Worm (Caenorhabditis elegans) whole organism, L3 larva: ENCODE data around the gene Y54G11A.17.

Experiments
- R02D3.7 ChIP-seq: fragments of 150-350 bp; optimal IDR thresholded peaks from 2 replicates; lab custom pipeline; 2014; ENCODE audit warnings: missing biosample characterization, missing genetic modification characterization
- ZK546.5 ChIP-seq: sonication (generic microtip); optimal IDR thresholded peaks from 2 replicates; lab custom pipeline; 2017; ENCODE audit warnings: missing biosample characterization, missing genetic modification characterization
- aly-2 ChIP-seq: fragments of 150-350 bp; optimal IDR thresholded peaks from 2 replicates; lab custom pipeline; 2014; ENCODE audit warnings: missing biosample characterization, missing genetic modification characterization
- ceh-16 ChIP-seq: sonication (generic microtip); optimal IDR thresholded peaks from 2 replicates; lab custom pipeline; 2017; ENCODE audit warnings: missing biosample characterization, missing genetic modification characterization
- ceh-28 ChIP-seq: fragments of 150-350 bp; optimal IDR thresholded peaks from 2 replicates; lab custom pipeline; 2014; ENCODE audit warnings: missing biosample characterization, missing genetic modification reagents, missing genetic modification characterization
- ceh-82 ChIP-seq: fragments of 150-350 bp; optimal IDR thresholded peaks from 2 replicates; lab custom pipeline; 2014; ENCODE audit warnings: missing biosample characterization, missing genetic modification characterization
- ceh-9 ChIP-seq: sonication (generic microtip); optimal IDR thresholded peaks from 2 replicates; lab custom pipeline; 2018; ENCODE audit warnings: missing biosample characterization, missing genetic modification characterization
- daf-12 ChIP-seq: fragments of 150-350 bp; optimal IDR thresholded peaks from 2 replicates; lab custom pipeline; 2014; ENCODE audit warnings: missing biosample characterization, missing genetic modification reagents, missing genetic modification characterization
- egl-5 ChIP-seq: fragments of 150-350 bp; optimal IDR thresholded peaks from 2 replicates; lab custom pipeline; 2017; ENCODE audit warnings: missing biosample characterization, missing genetic modification reagents, missing genetic modification characterization, inconsistent platforms
- elt-1 ChIP-seq: fragments of 150-350 bp; optimal IDR thresholded peaks from 2 replicates; lab custom pipeline; 2014; ENCODE audit warnings: missing biosample characterization, missing genetic modification characterization
- elt-2 ChIP-seq: sonication (generic microtip); optimal IDR thresholded peaks from 2 replicates; lab custom pipeline; 2016; ENCODE audit warnings: missing genetic modification reagents, mild to moderate bottlenecking, missing genetic modification characterization, missing compliant biosample characterization
- elt-3 ChIP-seq, 3 experiments: fragments of 150-350 bp in 1 of 3; sonication (generic microtip) in 2 of 3; optimal IDR thresholded peaks; 2 replicates in 2 of 3; 4 replicates in 1 of 3; lab custom pipeline; 2014 to 2017; ENCODE audit warnings: missing biosample characterization in 3 of 3, missing genetic modification characterization in 3 of 3
- eor-1 ChIP-seq, 2 experiments: fragments of 150-350 bp; optimal IDR thresholded peaks; 2 replicates each; lab custom pipeline; 2014 to 2018; ENCODE audit warnings: missing biosample characterization in 2 of 2, missing genetic modification characterization in 2 of 2
- fkh-10 ChIP-seq: sonication (generic microtip); optimal IDR thresholded peaks from 2 replicates; lab custom pipeline; 2017; ENCODE audit warnings: missing biosample characterization, missing genetic modification reagents, missing genetic modification characterization
- fos-1 ChIP-seq: fragments of 150-350 bp; optimal IDR thresholded peaks from 2 replicates; lab custom pipeline; 2014; ENCODE audit warnings: missing biosample characterization, missing genetic modification characterization
- hmg-11 ChIP-seq: sonication (generic microtip); optimal IDR thresholded peaks from 2 replicates; lab custom pipeline; 2016; ENCODE audit warnings: missing genetic modification characterization, missing compliant biosample characterization
- jun-1 ChIP-seq: fragments of 150-350 bp; optimal IDR thresholded peaks from 2 replicates; lab custom pipeline; 2014; ENCODE audit warnings: missing biosample characterization, missing genetic modification reagents, missing genetic modification characterization
- lin-15B ChIP-seq: fragments of 150-350 bp; optimal IDR thresholded peaks from 2 replicates; lab custom pipeline; 2014; ENCODE audit warnings: missing biosample characterization, missing genetic modification characterization
- lin-39 ChIP-seq: fragments of 150-350 bp; optimal IDR thresholded peaks from 2 replicates; lab custom pipeline; 2018; ENCODE audit warnings: missing biosample characterization, missing genetic modification reagents, missing genetic modification characterization
- lsy-12 ChIP-seq: sonication (generic microtip); optimal IDR thresholded peaks from 2 replicates; lab custom pipeline; 2016; ENCODE audit warnings: mild to moderate bottlenecking, missing genetic modification characterization, missing compliant biosample characterization
- mdl-1 ChIP-seq: fragments of 150-350 bp; optimal IDR thresholded peaks from 2 replicates; lab custom pipeline; 2014; ENCODE audit warnings: missing biosample characterization, missing genetic modification characterization
- mml-1 ChIP-seq: fragments of 150-350 bp; sonication (generic microtip); optimal IDR thresholded peaks from 3 replicates; lab custom pipeline; 2014; ENCODE audit warnings: missing biosample characterization, missing genetic modification characterization
- nfya-1 ChIP-seq: sonication (generic microtip); optimal IDR thresholded peaks from 2 replicates; lab custom pipeline; 2017; ENCODE audit warnings: missing genetic modification characterization, mild to moderate bottlenecking, missing compliant biosample characterization, antibody characterized with exemption, moderate library complexity; ENCODE audit not compliant: insufficient read depth
- nhr-11 ChIP-seq: fragments of 150-350 bp; optimal IDR thresholded peaks from 2 replicates; lab custom pipeline; 2014; ENCODE audit warnings: missing biosample characterization, missing genetic modification characterization
- nhr-12 ChIP-seq: fragments of 150-350 bp; optimal IDR thresholded peaks from 2 replicates; lab custom pipeline; 2014; ENCODE audit warnings: missing biosample characterization, missing genetic modification characterization
- nhr-23 ChIP-seq: fragments of 150-350 bp; optimal IDR thresholded peaks from 2 replicates; lab custom pipeline; 2014; ENCODE audit warnings: missing biosample characterization, missing genetic modification reagents, missing genetic modification characterization
- nhr-237 ChIP-seq: fragments of 150-350 bp; optimal IDR thresholded peaks from 2 replicates; lab custom pipeline; 2014; ENCODE audit warnings: missing biosample characterization, missing genetic modification characterization
- nhr-25 ChIP-seq: sonication (generic microtip); optimal IDR thresholded peaks from 2 replicates; lab custom pipeline; 2017; ENCODE audit warnings: missing biosample characterization, missing genetic modification characterization
- nhr-28 ChIP-seq: fragments of 150-350 bp; optimal IDR thresholded peaks from 2 replicates; lab custom pipeline; 2014; ENCODE audit warnings: missing biosample characterization, missing genetic modification characterization
- nhr-43 ChIP-seq: sonication (generic microtip); optimal IDR thresholded peaks from 2 replicates; lab custom pipeline; 2016; ENCODE audit warnings: mild to moderate bottlenecking, missing genetic modification characterization, missing compliant biosample characterization; ENCODE audit not compliant: poor library complexity, severe bottlenecking
- nhr-67 ChIP-seq: fragments of 150-350 bp; optimal IDR thresholded peaks from 2 replicates; lab custom pipeline; 2014; ENCODE audit warnings: missing biosample characterization, missing genetic modification characterization
- nhr-76 ChIP-seq: fragments of 150-350 bp; sonication (generic microtip); optimal IDR thresholded peaks from 5 replicates; lab custom pipeline; 2014; ENCODE audit warnings: missing biosample characterization, missing genetic modification characterization
- nhr-77 ChIP-seq: fragments of 150-350 bp; optimal IDR thresholded peaks from 2 replicates; lab custom pipeline; 2014; ENCODE audit warnings: missing biosample characterization, missing genetic modification characterization
- pha-4 ChIP-seq: fragments of 150-350 bp; optimal IDR thresholded peaks from 2 replicates; lab custom pipeline; 2014; ENCODE audit warnings: missing biosample characterization, missing genetic modification reagents, missing genetic modification characterization
- sea-2 ChIP-seq: fragments of 150-350 bp; sonication (generic microtip); optimal IDR thresholded peaks from 4 replicates; lab custom pipeline; 2014; ENCODE audit warnings: missing biosample characterization, missing genetic modification reagents, missing genetic modification characterization
- skn-1 ChIP-seq: fragments of 150-350 bp; optimal IDR thresholded peaks from 2 replicates; lab custom pipeline; 2014; ENCODE audit warnings: missing biosample characterization, missing genetic modification characterization
- snpc-4 ChIP-seq: fragments of 150-350 bp; optimal IDR thresholded peaks from 2 replicates; lab custom pipeline; 2014; ENCODE audit warnings: missing biosample characterization, missing genetic modification characterization
- tbx-2 ChIP-seq: sonication (generic microtip); optimal IDR thresholded peaks from 2 replicates; lab custom pipeline; 2016; ENCODE audit warnings: mild to moderate bottlenecking, missing genetic modification characterization, missing compliant biosample characterization
- unc-39 ChIP-seq: sonication (generic microtip); optimal IDR thresholded peaks from 4 replicates; lab custom pipeline; 2017; ENCODE audit warnings: missing biosample characterization, missing genetic modification characterization
- zag-1 ChIP-seq: fragments of 150-350 bp; optimal IDR thresholded peaks from 2 replicates; lab custom pipeline; 2014; ENCODE audit warnings: missing biosample characterization, missing genetic modification characterization
- ztf-11 ChIP-seq: fragments of 150-350 bp; optimal IDR thresholded peaks from 2 replicates; lab custom pipeline; 2014; ENCODE audit warnings: missing biosample characterization, missing genetic modification characterization
- ztf-4 ChIP-seq: fragments of 150-350 bp; optimal IDR thresholded peaks from 2 replicates; lab custom pipeline; 2014; ENCODE audit warnings: missing biosample characterization, missing genetic modification characterization

Y54G11A.17 gene

DNA sequence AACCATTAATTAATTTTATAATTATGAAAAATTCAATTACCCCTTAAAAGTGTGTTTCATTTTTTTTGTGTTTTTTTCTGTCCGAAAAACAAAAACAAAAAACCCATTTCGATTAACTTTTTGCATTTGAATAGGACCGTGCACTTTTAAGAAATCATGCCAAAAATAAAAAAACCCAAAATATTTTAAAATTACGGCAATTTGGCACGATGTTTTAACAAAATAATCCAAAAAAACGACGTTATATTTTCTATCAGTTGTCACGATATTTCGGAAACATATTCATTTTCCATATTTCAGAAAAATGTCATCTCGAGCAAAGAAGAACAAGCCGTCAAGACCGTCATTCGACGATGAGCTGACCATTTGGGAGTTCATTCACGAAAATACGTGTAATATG, 12.5 kb upstream of the Y54G11A.17 start, which contains the start of gene tebp-1:
TSS of gene tebp-1 (plus strand) at position 301 of the 400 bp plus-strand sequence.
- TF ChIP-seq ZK546.5 (tag; lab: Kevin White, UChicago) (no peak), ceh-28 (tag; lab: Kevin White, UChicago) (no peak), sea-2 (no peak), mml-1 (tag; lab: Kevin White, UChicago) (no peak), jun-1 (tag; lab: Kevin White, UChicago) (no peak), nhr-25 (tag; lab: Kevin White, UChicago) (no peak), nhr-237 (tag; lab: Kevin White, UChicago) (no peak), nhr-11 (tag; lab: Kevin White, UChicago) (no peak), ztf-4 (tag; lab: Kevin White, UChicago) (no peak), nhr-76 (tag; lab: Kevin White, UChicago) (no peak), snpc-4 (no peak), zag-1 (tag; lab: Kevin White, UChicago) (no peak)

DNA sequence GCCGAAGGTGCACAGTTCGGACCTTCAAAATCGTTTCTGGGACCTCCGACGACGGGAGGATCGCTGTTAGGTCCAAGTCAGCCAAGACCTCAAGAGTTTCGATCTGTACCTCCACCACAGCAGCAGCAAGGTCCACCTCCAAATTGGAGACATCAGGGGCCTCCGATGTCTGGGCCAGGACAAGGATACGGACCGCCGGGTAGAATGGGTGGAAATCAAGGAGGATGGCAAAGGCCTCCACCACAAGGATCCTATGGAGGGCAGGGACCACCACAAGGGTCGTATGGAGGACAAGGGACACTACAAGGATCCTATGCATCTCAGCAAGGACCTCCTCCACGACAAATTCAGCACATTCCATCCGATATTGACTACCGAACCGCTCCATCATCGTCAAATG, 11.5 kb upstream of the Y54G11A.17 start:
- TF ChIP-seq nhr-237 (tag; lab: Kevin White, UChicago), result no peak
- TF ChIP-seq aly-2 (tag; lab: Kevin White, UChicago), result no peak
- no peak for TF ChIP-seq sea-2
- TF ChIP-seq unc-39 (tag; lab: Kevin White, UChicago), result no peak
- no peak for TF ChIP-seq ceh-9
- no peak for TF ChIP-seq nhr-43 (tag; lab: Kevin White, UChicago)
- no peak for TF ChIP-seq nfya-1 (tag; lab: Kevin White, UChicago)
- no peak for TF ChIP-seq egl-5 (tag; lab: Kevin White, UChicago)
- no peak for TF ChIP-seq jun-1 (tag; lab: Kevin White, UChicago)
- no peak for TF ChIP-seq nhr-28 (tag; lab: Kevin White, UChicago)

DNA sequence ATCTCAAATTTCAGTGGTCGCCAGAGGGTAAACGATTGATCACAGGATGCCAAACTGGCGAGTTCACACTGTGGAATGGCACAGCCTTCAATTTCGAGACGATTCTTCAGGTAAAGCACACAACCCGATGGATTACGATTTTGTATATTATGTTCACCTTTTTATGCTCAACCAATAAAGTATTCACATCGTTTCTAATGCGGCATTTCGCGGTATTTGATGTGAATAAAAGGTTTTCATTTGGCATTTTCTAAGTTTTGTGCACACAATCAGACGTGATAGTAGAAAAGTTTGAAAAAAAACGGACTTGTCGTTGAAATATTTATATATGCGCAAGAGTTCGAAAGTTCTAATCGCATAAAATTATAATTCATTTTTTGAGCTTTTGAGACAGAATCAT, 9.8 kb upstream of the Y54G11A.17 start:
- TF ChIP-seq ztf-11 (tag; lab: Kevin White, UChicago) (no peak), nhr-23 (tag; lab: Kevin White, UChicago) (no peak), lin-15B (tag; lab: Kevin White, UChicago) (no peak), ztf-4 (tag; lab: Kevin White, UChicago) (no peak), ceh-82 (tag; lab: Kevin White, UChicago) (no peak), nhr-11 (tag; lab: Kevin White, UChicago) (no peak), sea-2 (no peak), nhr-28 (tag; lab: Kevin White, UChicago) (no peak), ZK546.5 (tag; lab: Kevin White, UChicago) (no peak), lin-39 (tag; lab: Kevin White, UChicago) (no peak), hmg-11 (tag; lab: Kevin White, UChicago) (no peak), aly-2 (tag; lab: Kevin White, UChicago) (no peak), egl-5 (tag; lab: Kevin White, UChicago) (no peak)

DNA sequence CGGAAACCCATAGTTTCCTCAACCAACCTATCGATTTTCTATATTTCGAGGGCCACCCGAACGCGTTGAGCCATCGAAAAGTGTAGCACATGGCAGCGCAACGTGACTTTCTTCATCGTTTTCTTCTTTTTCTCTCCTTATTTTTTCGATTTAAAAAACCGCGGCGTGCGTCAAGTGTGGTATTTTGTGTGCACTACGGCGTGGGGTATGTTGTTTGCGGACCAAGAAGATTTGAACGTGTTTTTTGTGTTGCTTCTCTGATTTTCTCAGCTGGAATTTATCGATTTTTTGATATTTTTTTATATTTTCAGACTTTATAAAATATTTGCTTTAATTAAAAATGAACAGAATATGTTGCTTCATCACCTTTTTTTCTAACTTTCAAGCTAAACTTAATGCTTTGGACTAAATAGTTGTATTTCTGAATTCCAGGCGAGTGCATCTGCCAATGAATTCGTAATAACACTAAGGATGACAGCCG, 8.8 kb upstream of the Y54G11A.17 start, which contains the start of the genes agl-1 and pfs-2:
TSS of gene agl-1 (minus strand) at position 178 of the 481 bp plus-strand sequence.
TSS of gene pfs-2 (plus strand) at position 431 of the 481 bp plus-strand sequence.
- TF ChIP-seq sea-2, result no peak
- TF ChIP-seq nhr-67 (tag; lab: Kevin White, UChicago), result no peak
- TF ChIP-seq skn-1 (tag; lab: Kevin White, UChicago), result no peak
- no peak for TF ChIP-seq ceh-82 (tag; lab: Kevin White, UChicago)
- TF ChIP-seq ZK546.5 (tag; lab: Kevin White, UChicago), result no peak
- no peak for TF ChIP-seq lsy-12 (tag; lab: Kevin White, UChicago)
- TF ChIP-seq ceh-16, result no peak
- TF ChIP-seq snpc-4, result peak; percentile 84
- peak; percentile 82 for TF ChIP-seq hmg-11 (tag; lab: Kevin White, UChicago)
- peak; percentile 25 for TF ChIP-seq elt-2 (tag; lab: Kevin White, UChicago)
- TF ChIP-seq jun-1 (tag; lab: Kevin White, UChicago), result no peak
- peak; percentile 4 for TF ChIP-seq zag-1 (tag; lab: Kevin White, UChicago)
- no peak for TF ChIP-seq tbx-2 (tag; lab: Kevin White, UChicago)
- no peak for TF ChIP-seq elt-3 (tag; optimal IDR thresholded peaks at IDR 0.05; lab: Kevin White, UChicago)
- peak; percentile 2 for TF ChIP-seq nhr-77 (tag; lab: Kevin White, UChicago)
- peak; percentile 77 for TF ChIP-seq pha-4 (tag; lab: Kevin White, UChicago)
- no peak for TF ChIP-seq unc-39 (tag; lab: Kevin White, UChicago)
- peak; percentile 0 for TF ChIP-seq nhr-43 (tag; lab: Kevin White, UChicago)
- peak; percentile 21 for TF ChIP-seq nhr-25 (tag; lab: Kevin White, UChicago)
- TF ChIP-seq lin-39 (tag; lab: Kevin White, UChicago), result peak; percentile 66
- no peak for TF ChIP-seq nhr-12
- TF ChIP-seq egl-5 (tag; lab: Kevin White, UChicago), result no peak
- TF ChIP-seq ztf-11 (tag; lab: Kevin White, UChicago), result no peak
- TF ChIP-seq eor-1 (tag; optimal IDR thresholded peaks at IDR 0.05; lab: Kevin White, UChicago), result no peak
- TF ChIP-seq aly-2 (tag; lab: Kevin White, UChicago), result no peak
- peak; percentile 80 for TF ChIP-seq nfya-1 (tag; lab: Kevin White, UChicago)
- TF ChIP-seq mml-1 (tag; lab: Kevin White, UChicago), result no peak
- TF ChIP-seq fos-1, result no peak
- no peak for TF ChIP-seq elt-1
- no peak for TF ChIP-seq nhr-11 (tag; lab: Kevin White, UChicago)
- TF ChIP-seq daf-12, result no peak
- TF ChIP-seq ceh-9, result no peak
- TF ChIP-seq nhr-76 (tag; lab: Kevin White, UChicago), result no peak
- peak; percentile 76 for TF ChIP-seq ceh-28 (tag; lab: Kevin White, UChicago)
- no peak for TF ChIP-seq fkh-10 (GFP tag; lab: Kevin White, UChicago)
- peak; percentile 60 for TF ChIP-seq R02D3.7 (tag; lab: Kevin White, UChicago)
- peak; percentile 37 for TF ChIP-seq mdl-1 (tag; lab: Kevin White, UChicago)
